Worm (Caenorhabditis elegans) whole organism, early embryonic: ENCODE data around the gene T09B9.1.

Experiments
- B0310.2 ChIP-seq: sonication (generic microtip); optimal IDR thresholded peaks from 2 replicates; lab custom pipeline; 2016; ENCODE audit warnings: mild to moderate bottlenecking, missing genetic modification characterization, missing compliant biosample characterization
- aly-1 ChIP-seq: sonication (generic microtip); optimal IDR thresholded peaks from 2 replicates; lab custom pipeline; 2016; ENCODE audit warnings: missing genetic modification characterization, missing compliant biosample characterization
- ama-1 ChIP-seq: fragments of 150-350 bp; optimal IDR thresholded peaks from 2 replicates; lab custom pipeline; 2014
- ceh-36 ChIP-seq: sonication (generic microtip); optimal IDR thresholded peaks from 2 replicates; lab custom pipeline; 2016; ENCODE audit warnings: missing genetic modification characterization, inconsistent platforms, missing compliant biosample characterization
- flt-1 ChIP-seq: fragments of 200-800 bp; sonication (Bioruptor generic); IDR thresholded peaks from 2 replicates; pipeline ENCODE4 v1.3.6; 2022; ENCODE audit warnings: missing genetic modification characterization, missing compliant biosample characterization
- hmg-4 ChIP-seq: fragments of 200-800 bp; sonication (Bioruptor generic); optimal IDR thresholded peaks from 2 replicates; lab custom pipeline; 2018; ENCODE audit warnings: mild to moderate bottlenecking, missing genetic modification characterization, missing compliant biosample characterization
- hnd-1 ChIP-seq: sonication (generic microtip); optimal IDR thresholded peaks from 2 replicates; lab custom pipeline; 2016; ENCODE audit warnings: missing genetic modification characterization, missing compliant biosample characterization
- pes-1 ChIP-seq: fragments of 200-800 bp; sonication (Bioruptor generic); IDR thresholded peaks from 2 replicates; pipeline ENCODE4 v1.3.6; 2022; ENCODE audit warnings: missing genetic modification reagents, missing genetic modification characterization, missing compliant biosample characterization
- scrt-1 ChIP-seq: fragments of 200-800 bp; sonication (Bioruptor generic); IDR thresholded peaks from 2 replicates; pipeline ENCODE4 v1.3.6; 2022; ENCODE audit warnings: missing genetic modification characterization, missing compliant biosample characterization
- sea-1 ChIP-seq: fragments of 200-800 bp; sonication (Bioruptor generic); conservative IDR thresholded peaks from 2 replicates; pipeline ENCODE4 v1.3.6; 2022; ENCODE audit warnings: missing genetic modification characterization, missing compliant biosample characterization
- tra-4 ChIP-seq: sonication (generic microtip); optimal IDR thresholded peaks from 2 replicates; lab custom pipeline; 2017; ENCODE audit warnings: missing genetic modification characterization, missing compliant biosample characterization

- no peak for TF ChIP-seq ama-1 (lab: Kevin White, UChicago)
- no peak for TF ChIP-seq hmg-4
- no peak for TF ChIP-seq pes-1
- TF ChIP-seq B0310.2 (tag; lab: Kevin White, UChicago), result no peak
- TF ChIP-seq flt-1 (GFP tag; lab: Robert Waterston, UW), result no peak
- no peak for TF ChIP-seq tra-4 (tag; lab: Kevin White, UChicago)
- no peak for TF ChIP-seq sea-1 (GFP tag; lab: Robert Waterston, UW)
- no peak for TF ChIP-seq scrt-1 (GFP tag; lab: Robert Waterston, UW)
- no peak for TF ChIP-seq ceh-36 (tag; lab: Kevin White, UChicago)
- TF ChIP-seq aly-1 (tag; lab: Kevin White, UChicago), result no peak
- no peak for TF ChIP-seq hnd-1 (tag; lab: Kevin White, UChicago)
Measured at ce11 chrX:9717265-9717664, 39.8 kb upstream of the T09B9.1 start, which contains the start of gene him-4.
